Fruit fly (Drosophila melanogaster): ENCODE results near the gene polo.

dm6 chr3L:20356613-20357012, 47.2 kb downstream of the polo start, which contains the start of gene kin17:
- TF ChIP-seq CG17806 (tag; optimal IDR thresholded peaks at IDR 0.05): no peak
- no peak for TF ChIP-seq Pif1B (GFP tag; optimal IDR thresholded peaks at IDR 0.05)
- no peak for TF ChIP-seq CG8159 (tag; optimal IDR thresholded peaks at IDR 0.05)
- TF ChIP-seq CG8301 (tag; optimal IDR thresholded peaks at IDR 0.05): no peak
- TF ChIP-seq D1 (tag; optimal IDR thresholded peaks at IDR 0.05): no peak
- no peak for TF ChIP-seq Snoo (tag; optimal IDR thresholded peaks at IDR 0.05)
- no peak for TF ChIP-seq CG14655 (GFP tag; optimal IDR thresholded peaks at IDR 0.05)
- TF ChIP-seq fd96Ca (GFP tag; IDR thresholded peaks at IDR 0.05): no peak
- no peak for TF ChIP-seq CG34367 (tag; optimal IDR thresholded peaks at IDR 0.05)
- TF ChIP-seq Pif1A (GFP tag; optimal IDR thresholded peaks at IDR 0.05): no peak
- no peak for TF ChIP-seq rn (GFP tag; IDR thresholded peaks at IDR 0.05)
- no peak for TF ChIP-seq CG9948 (tag; optimal IDR thresholded peaks at IDR 0.05)

Data from whole organism, pupa.